Worm (Caenorhabditis elegans) whole organism, L1 larva: ENCODE measurements around the gene rps-12.
A peak's percentile ranks its signal among the peaks of the same experiment; 100 is the strongest.

Source experiments
- C04F5.9 ChIP-seq: sonication (generic microtip); optimal IDR thresholded peaks from 2 replicates; lab custom pipeline; 2016; ENCODE audit warnings: missing genetic modification characterization, missing compliant biosample characterization
- C16A3.4 ChIP-seq: fragments of 150-350 bp; optimal IDR thresholded peaks from 2 replicates; lab custom pipeline; 2014; ENCODE audit warnings: missing biosample characterization, missing genetic modification characterization
- F16B12.6 ChIP-seq: fragments of 150-350 bp; optimal IDR thresholded peaks from 2 replicates; lab custom pipeline; 2014; ENCODE audit warnings: missing biosample characterization, missing genetic modification characterization
- Y116A8C.19 ChIP-seq: sonication (generic microtip); optimal IDR thresholded peaks from 2 replicates; lab custom pipeline; 2016; ENCODE audit warnings: missing compliant biosample characterization, missing genetic modification characterization, borderline replicate concordance
- aha-1 ChIP-seq: fragments of 150-350 bp; optimal IDR thresholded peaks from 2 replicates; lab custom pipeline; 2014; ENCODE audit warnings: missing biosample characterization, missing genetic modification characterization
- alr-1 ChIP-seq: fragments of 200-800 bp; sonication (Bioruptor generic); optimal IDR thresholded peaks from 2 replicates; lab custom pipeline; 2018; ENCODE audit warnings: borderline replicate concordance, mild to moderate bottlenecking, missing genetic modification characterization, missing compliant biosample characterization
- ama-1 ChIP-seq: fragments of 150-350 bp; optimal IDR thresholded peaks from 2 replicates; lab custom pipeline; 2014
- blmp-1 ChIP-seq: fragments of 150-350 bp; optimal IDR thresholded peaks from 2 replicates; lab custom pipeline; 2014; ENCODE audit warnings: missing biosample characterization, missing genetic modification characterization
- ceh-8 ChIP-seq: fragments of 200-800 bp; sonication (Bioruptor generic); optimal IDR thresholded peaks from 2 replicates; lab custom pipeline; 2018; ENCODE audit warnings: mild to moderate bottlenecking, missing genetic modification characterization, moderate library complexity, missing compliant biosample characterization
- ceh-82 ChIP-seq, 3 experiments: fragments of 150-350 bp in 1 of 3; sonication (generic microtip) in 2 of 3; optimal IDR thresholded peaks; 2 replicates each; lab custom pipeline; 2014 to 2017; ENCODE audit warnings: missing biosample characterization in 3 of 3, missing genetic modification characterization in 3 of 3
- ces-1 ChIP-seq: fragments of 150-350 bp; optimal IDR thresholded peaks from 2 replicates; lab custom pipeline; 2014; ENCODE audit warnings: missing biosample characterization, missing genetic modification reagents, missing genetic modification characterization
- dpl-1 ChIP-seq, 3 experiments: fragments of 150-350 bp in 2 of 3; sonication (generic microtip) in 1 of 3; optimal IDR thresholded peaks; 2 replicates each; lab custom pipeline; 2014 to 2017; ENCODE audit warnings: missing biosample characterization in 3 of 3, missing genetic modification characterization in 3 of 3, missing genetic modification reagents in 3 of 3
- efl-1 ChIP-seq, 4 experiments: fragments of 150-350 bp; optimal IDR thresholded peaks in 3 of 4; peaks in 1 of 4; 1 replicate in 1 of 4; 2 replicates in 3 of 4; lab custom pipeline; 2014; ENCODE audit warnings: missing biosample characterization in 2 of 4, missing genetic modification characterization in 2 of 4, missing genetic modification reagents in 2 of 4
- efl-3 ChIP-seq: fragments of 200-800 bp; sonication (Bioruptor generic); optimal IDR thresholded peaks from 2 replicates; lab custom pipeline; 2018; ENCODE audit warnings: mild to moderate bottlenecking, missing genetic modification characterization, missing compliant biosample characterization
- egl-27 ChIP-seq, 2 experiments: fragments of 150-350 bp in 1 of 2; sonication (generic microtip); optimal IDR thresholded peaks; 3 replicates each; lab custom pipeline; 2017 to 2018; ENCODE audit warnings: missing biosample characterization in 2 of 2, missing genetic modification characterization in 2 of 2, missing genetic modification reagents in 2 of 2
- elt-2 ChIP-seq: sonication (generic microtip); optimal IDR thresholded peaks from 2 replicates; lab custom pipeline; 2016; ENCODE audit warnings: missing genetic modification characterization, mild to moderate bottlenecking, inconsistent platforms, missing compliant biosample characterization, missing genetic modification reagents
- ets-5 ChIP-seq: fragments of 200-800 bp; sonication (Bioruptor generic); IDR thresholded peaks from 2 replicates; pipeline ENCODE4 v1.3.6; 2022; ENCODE audit warnings: missing genetic modification characterization, missing compliant biosample characterization
- fkh-4 ChIP-seq: sonication (generic microtip); optimal IDR thresholded peaks from 2 replicates; lab custom pipeline; 2016; ENCODE audit warnings: missing compliant biosample characterization, missing genetic modification characterization, borderline replicate concordance
- fos-1 ChIP-seq: fragments of 150-350 bp; optimal IDR thresholded peaks from 2 replicates; lab custom pipeline; 2014; ENCODE audit warnings: missing biosample characterization, missing genetic modification characterization
- grh-1 ChIP-seq: fragments of 200-800 bp; sonication (Bioruptor generic); IDR thresholded peaks from 2 replicates; pipeline ENCODE4 v1.3.6; 2022; ENCODE audit warnings: missing genetic modification reagents, missing genetic modification characterization, missing compliant biosample characterization
- hlh-17 ChIP-seq: fragments of 200-800 bp; sonication (Bioruptor generic); optimal IDR thresholded peaks from 2 replicates; lab custom pipeline; 2018; ENCODE audit warnings: missing genetic modification characterization, mild to moderate bottlenecking, missing compliant biosample characterization, moderate library complexity, borderline replicate concordance
- irx-1 ChIP-seq: sonication (generic microtip); optimal IDR thresholded peaks from 2 replicates; lab custom pipeline; 2016; ENCODE audit warnings: missing genetic modification characterization, missing compliant biosample characterization
- jun-1 ChIP-seq: fragments of 150-350 bp; optimal IDR thresholded peaks from 2 replicates; lab custom pipeline; 2014; ENCODE audit warnings: missing biosample characterization, missing genetic modification reagents, missing genetic modification characterization
- lin-14 ChIP-seq: fragments of 200-800 bp; sonication (Bioruptor generic); optimal IDR thresholded peaks from 2 replicates; lab custom pipeline; 2018; ENCODE audit warnings: mild to moderate bottlenecking, missing genetic modification characterization, moderate library complexity, missing compliant biosample characterization
- lin-15B ChIP-seq: fragments of 150-350 bp; sonication (generic microtip); optimal IDR thresholded peaks from 3 replicates; lab custom pipeline; 2014; ENCODE audit warnings: missing biosample characterization, missing genetic modification characterization
- lin-35 ChIP-seq, 2 experiments: fragments of 150-350 bp; optimal IDR thresholded peaks; 2 replicates each; lab custom pipeline; 2014; ENCODE audit warnings: missing biosample characterization in 2 of 2, missing genetic modification characterization in 2 of 2, missing genetic modification reagents in 2 of 2
- lin-39 ChIP-seq: fragments of 150-350 bp; optimal IDR thresholded peaks from 2 replicates; lab custom pipeline; 2014; ENCODE audit warnings: missing biosample characterization, missing genetic modification reagents, missing genetic modification characterization
- lsy-2 ChIP-seq, 2 experiments: fragments of 150-350 bp; optimal IDR thresholded peaks; 2 replicates each; lab custom pipeline; 2014; ENCODE audit warnings: missing biosample characterization in 2 of 2, missing genetic modification characterization in 2 of 2
- mep-1 ChIP-seq: fragments of 150-350 bp; optimal IDR thresholded peaks from 2 replicates; lab custom pipeline; 2014; ENCODE audit warnings: missing biosample characterization, missing genetic modification characterization
- nhr-11 ChIP-seq: fragments of 150-350 bp; optimal IDR thresholded peaks from 2 replicates; lab custom pipeline; 2014; ENCODE audit warnings: missing biosample characterization, missing genetic modification characterization
- nhr-19 ChIP-seq: fragments of 200-800 bp; sonication (Bioruptor generic); conservative IDR thresholded peaks from 2 replicates; pipeline ENCODE4 v1.3.6; 2022; ENCODE audit warnings: missing genetic modification characterization, missing compliant biosample characterization
- nhr-28 ChIP-seq: fragments of 150-350 bp; optimal IDR thresholded peaks from 2 replicates; lab custom pipeline; 2014; ENCODE audit warnings: missing biosample characterization, missing genetic modification characterization
- nhr-71 ChIP-seq: sonication (generic microtip); optimal IDR thresholded peaks from 2 replicates; lab custom pipeline; 2016; ENCODE audit warnings: mild to moderate bottlenecking, missing genetic modification characterization, moderate library complexity, missing compliant biosample characterization
- nhr-77 ChIP-seq: fragments of 150-350 bp; optimal IDR thresholded peaks from 2 replicates; lab custom pipeline; 2014; ENCODE audit warnings: missing biosample characterization, missing genetic modification characterization
- nhr-84 ChIP-seq: sonication (generic microtip); optimal IDR thresholded peaks from 2 replicates; lab custom pipeline; 2017; ENCODE audit warnings: missing biosample characterization, missing genetic modification characterization
- nhr-85 ChIP-seq: sonication (generic microtip); peaks from one replicate; lab custom pipeline; 2016; ENCODE audit warnings: missing genetic modification characterization, inconsistent platforms, missing compliant biosample characterization
- nhr-90 ChIP-seq: sonication (generic microtip); optimal IDR thresholded peaks from 2 replicates; lab custom pipeline; 2016; ENCODE audit warnings: mild to moderate bottlenecking, missing genetic modification characterization, missing compliant biosample characterization; ENCODE audit not compliant: poor library complexity
- pax-3 ChIP-seq: fragments of 200-800 bp; sonication (Bioruptor generic); optimal IDR thresholded peaks from 2 replicates; lab custom pipeline; 2018; ENCODE audit warnings: mild to moderate bottlenecking, missing genetic modification characterization, moderate library complexity, missing compliant biosample characterization
- pqm-1 ChIP-seq: sonication (generic microtip); optimal IDR thresholded peaks from 3 replicates; lab custom pipeline; 2017; ENCODE audit warnings: missing biosample characterization, missing genetic modification characterization
- skn-1 ChIP-seq: fragments of 150-350 bp; optimal IDR thresholded peaks from 2 replicates; lab custom pipeline; 2014; ENCODE audit warnings: missing biosample characterization, missing genetic modification characterization
- snpc-4 ChIP-seq: fragments of 150-350 bp; optimal IDR thresholded peaks from 2 replicates; lab custom pipeline; 2014; ENCODE audit warnings: missing biosample characterization, missing genetic modification characterization
- snu-23 ChIP-seq: sonication (generic microtip); optimal IDR thresholded peaks from 2 replicates; lab custom pipeline; 2016; ENCODE audit warnings: missing genetic modification characterization, missing compliant biosample characterization
- sox-4 ChIP-seq: sonication (generic microtip); optimal IDR thresholded peaks from 2 replicates; lab custom pipeline; 2016; ENCODE audit warnings: missing genetic modification characterization, missing compliant biosample characterization
- tlp-1 ChIP-seq: fragments of 150-350 bp; optimal IDR thresholded peaks from 2 replicates; lab custom pipeline; 2014; ENCODE audit warnings: missing biosample characterization, missing genetic modification characterization
- unc-62 ChIP-seq: fragments of 150-350 bp; optimal IDR thresholded peaks from 2 replicates; lab custom pipeline; 2014; ENCODE audit warnings: missing biosample characterization, missing genetic modification reagents, missing genetic modification characterization
- unc-86 ChIP-seq: sonication (generic microtip); optimal IDR thresholded peaks from 2 replicates; lab custom pipeline; 2016; ENCODE audit warnings: missing genetic modification characterization, missing compliant biosample characterization
- vab-15 ChIP-seq: sonication (generic microtip); optimal IDR thresholded peaks from 2 replicates; lab custom pipeline; 2017; ENCODE audit warnings: missing genotype, mild to moderate bottlenecking, missing genetic modification characterization, missing compliant biosample characterization
- xbp-1 ChIP-seq: sonication (generic microtip); optimal IDR thresholded peaks from 2 replicates; lab custom pipeline; 2016; ENCODE audit warnings: missing genetic modification characterization, missing compliant biosample characterization
- zag-1 ChIP-seq: fragments of 150-350 bp; optimal IDR thresholded peaks from 2 replicates; lab custom pipeline; 2014; ENCODE audit warnings: missing biosample characterization, missing genetic modification characterization
- zip-4 ChIP-seq: fragments of 200-800 bp; sonication (Bioruptor generic); optimal IDR thresholded peaks from 2 replicates; lab custom pipeline; 2018; ENCODE audit warnings: mild to moderate bottlenecking, missing genetic modification characterization, moderate library complexity, missing compliant biosample characterization
- ztf-11 ChIP-seq, 2 experiments: sonication (generic microtip); optimal IDR thresholded peaks; 2 replicates each; lab custom pipeline; 2016 to 2017; ENCODE audit warnings: missing genetic modification characterization in 2 of 2, missing biosample characterization in 1 of 2, missing compliant biosample characterization in 1 of 2

The rps-12 gene

ce11 chrIII:5692690-5693089 is 13.6 kb downstream of the rps-12 start, which contains the start of the genes abi-1 and arle-14 (continued):
- TF ChIP-seq egl-27 (tag; optimal IDR thresholded peaks at IDR 0.05; lab: Kevin White, UChicago): no peak
- TF ChIP-seq nhr-84 (tag; lab: Kevin White, UChicago): no peak
- TF ChIP-seq ets-5 (GFP tag; lab: Robert Waterston, UW): no peak
- no peak for TF ChIP-seq nhr-11 (tag; lab: Kevin White, UChicago)
- TF ChIP-seq irx-1 (tag; lab: Kevin White, UChicago): no peak
- TF ChIP-seq lin-35 (GFP tag; optimal IDR thresholded peaks at IDR 0.05; lab: Kevin White, UChicago): peak; percentile 17 to 22
- peak; percentile 3 to 30 for TF ChIP-seq lsy-2 (tag; optimal IDR thresholded peaks at IDR 0.05; lab: Kevin White, UChicago)
- peak; percentile 42 for TF ChIP-seq nhr-71
- TF ChIP-seq nhr-85 (tag; lab: Kevin White, UChicago): peak; percentile 37
- TF ChIP-seq efl-1 (optimal IDR thresholded peaks at IDR 0.05; lab: Kevin White, UChicago): peak; percentile 8 to 32
- TF ChIP-seq efl-1 (GFP tag; optimal IDR thresholded peaks at IDR 0.05 in 1 of 2; lab: Kevin White, UChicago): peak; percentile 3 to 83
- no peak for TF ChIP-seq zip-4 (GFP tag; lab: Kevin White, UChicago)
- no peak for TF ChIP-seq unc-86 (tag; lab: Kevin White, UChicago)
- TF ChIP-seq nhr-77 (tag; lab: Kevin White, UChicago): no peak
- no peak for TF ChIP-seq ztf-11 (tag; optimal IDR thresholded peaks at IDR 0.05; lab: Kevin White, UChicago)
- TF ChIP-seq aha-1: no peak
- TF ChIP-seq xbp-1 (tag; lab: Kevin White, UChicago): peak; percentile 30
- peak; percentile 18 for TF ChIP-seq mep-1 (tag; lab: Kevin White, UChicago)
- TF ChIP-seq nhr-28 (tag; lab: Kevin White, UChicago): no peak
- no peak for TF ChIP-seq pax-3 (tag; lab: Kevin White, UChicago)
- no peak for TF ChIP-seq lin-39 (tag; lab: Kevin White, UChicago)
- no peak for TF ChIP-seq fos-1 (tag; lab: Kevin White, UChicago)
- TF ChIP-seq snu-23 (GFP tag; lab: Kevin White, UChicago): peak; percentile 24
- no peak for TF ChIP-seq alr-1 (tag; lab: Kevin White, UChicago)
- no peak for TF ChIP-seq snpc-4
- TF ChIP-seq pqm-1 (tag; lab: Kevin White, UChicago): no peak
- no peak for TF ChIP-seq tlp-1 (tag; lab: Kevin White, UChicago)
- no peak for TF ChIP-seq jun-1 (tag; lab: Kevin White, UChicago)
- TF ChIP-seq skn-1: no peak
- no peak for TF ChIP-seq C16A3.4 (tag; lab: Kevin White, UChicago)
- no peak for TF ChIP-seq lin-14 (GFP tag; lab: Kevin White, UChicago)
- no peak for TF ChIP-seq efl-3 (GFP tag; lab: Kevin White, UChicago)
- no peak for TF ChIP-seq ceh-82 (tag; optimal IDR thresholded peaks at IDR 0.05; lab: Kevin White, UChicago)
- TF ChIP-seq sox-4 (tag; lab: Kevin White, UChicago): no peak
- TF ChIP-seq grh-1 (GFP tag; lab: Robert Waterston, UW): no peak
- no peak for TF ChIP-seq vab-15 (tag; lab: Kevin White, UChicago)
- peak in 2 of 3 experiments; percentile 22 to 32 for TF ChIP-seq dpl-1 (GFP tag; optimal IDR thresholded peaks at IDR 0.05; lab: Kevin White, UChicago)
- TF ChIP-seq hlh-17: no peak
- peak; percentile 10 for TF ChIP-seq nhr-90 (tag; lab: Kevin White, UChicago)
- no peak for TF ChIP-seq ama-1 (lab: Kevin White, UChicago)
- no peak for TF ChIP-seq unc-62
- no peak for TF ChIP-seq zag-1 (tag; lab: Kevin White, UChicago)
- TF ChIP-seq C04F5.9 (tag; lab: Kevin White, UChicago): no peak
- no peak for TF ChIP-seq Y116A8C.19
- TF ChIP-seq lin-15B (tag; lab: Kevin White, UChicago): no peak
- no peak for TF ChIP-seq F16B12.6 (tag; lab: Kevin White, UChicago)
- TF ChIP-seq elt-2 (tag; lab: Kevin White, UChicago): no peak
- TF ChIP-seq ces-1: no peak
- TF ChIP-seq blmp-1: no peak
- no peak for TF ChIP-seq fkh-4
- no peak for TF ChIP-seq ceh-8 (GFP tag; lab: Kevin White, UChicago)
- no peak for TF ChIP-seq nhr-19 (GFP tag; lab: Robert Waterston, UW)
- TF ChIP-seq, all 84 proteins: peak for 15
